1 fruit fly cellular context compared by ENCODE assay signal in genomic region chr2L:21108759-21109282, dm6.
TF ChIP-seq lines count a peak whose summit lies in the region.

No protein-coding gene starts in this region.

TF ChIP-seq in whole organism, embryonic, 481 proteins besides CTCF, POLR2A, EP300 and RAD21 (continued from another document and continues in another):
- TF ChIP-seq pan (optimal IDR thresholded peaks at IDR 0.05; lab: Kevin White, UChicago) (no peak), pan (GFP tag; optimal IDR thresholded peaks at IDR 0.05 in 1 of 2, IDR thresholded peaks at IDR 0.05 in 1 of 2) (peak in 1 of 2 experiments; percentile 27), CG6254 (GFP tag; optimal IDR thresholded peaks at IDR 0.05; lab: Kevin White, UChicago) (peak; percentile 45), CG6683 (GFP tag; optimal IDR thresholded peaks at IDR 0.05; lab: Kevin White, UChicago) (no peak), chinmo (GFP tag; IDR thresholded peaks at IDR 0.05; lab: Robert Waterston, UW; ENCODE audit: partially characterized antibody) (no peak), CG6654 (GFP tag; optimal IDR thresholded peaks at IDR 0.05; lab: Kevin White, UChicago) (no peak), dan (GFP tag; IDR thresholded peaks at IDR 0.05; lab: Robert Waterston, UW) (no peak), CG7271 (tag; optimal IDR thresholded peaks at IDR 0.05; lab: Kevin White, UChicago) (no peak), nmo (GFP tag; optimal IDR thresholded peaks at IDR 0.05; lab: Kevin White, UChicago) (peak; percentile 85), unc-4 (GFP tag; IDR thresholded peaks at IDR 0.05; lab: Robert Waterston, UW; ENCODE audit: partially characterized antibody) (no peak), CG4360 (GFP tag; IDR thresholded peaks at IDR 0.05; lab: Robert Waterston, UW) (no peak), knrl (GFP tag; IDR thresholded peaks at IDR 0.05; lab: Robert Waterston, UW; ENCODE audit: partially characterized antibody) (no peak), Bteb2 (GFP tag; optimal IDR thresholded peaks at IDR 0.05; lab: Kevin White, UChicago) (peak; percentile 29), CoRest (tag; optimal IDR thresholded peaks at IDR 0.05; lab: Kevin White, UChicago) (peak; percentile 75), Dfd (GFP tag; optimal IDR thresholded peaks at IDR 0.05; lab: Kevin White, UChicago) (no peak), dysf (GFP tag; IDR thresholded peaks at IDR 0.05; lab: Robert Waterston, UW) (peak; percentile 67; the same call in 2 of the 3 replicates), nerfin-1 (tag; optimal IDR thresholded peaks at IDR 0.05; lab: Kevin White, UChicago) (peak; percentile 12), CG15269 (tag; optimal IDR thresholded peaks at IDR 0.05; lab: Kevin White, UChicago) (peak; percentile 65), Mrtf (GFP tag; IDR thresholded peaks at IDR 0.05; lab: Robert Waterston, UW) (no peak), Gug (GFP tag; IDR thresholded peaks at IDR 0.05; lab: Robert Waterston, UW) (no peak), slbo (GFP tag; IDR thresholded peaks at IDR 0.05; lab: Robert Waterston, UW) (no peak; the same call in 1 of the 2 replicates), cad (GFP tag; optimal IDR thresholded peaks at IDR 0.05; lab: Kevin White, UChicago) (no peak), MTF-1 (GFP tag; optimal IDR thresholded peaks at IDR 0.05; lab: Kevin White, UChicago; ENCODE audit: borderline replicate concordance) (peak; percentile 4), CHES-1-like (GFP tag; optimal IDR thresholded peaks at IDR 0.05; lab: Kevin White, UChicago) (peak; percentile 38), CG14667 (GFP tag; IDR thresholded peaks at IDR 0.05; lab: Robert Waterston, UW) (no peak), hb (GFP tag; IDR thresholded peaks at IDR 0.05; lab: Robert Waterston, UW; ENCODE audit: partially characterized antibody) (no peak), CG1024 (GFP tag; IDR thresholded peaks at IDR 0.05; lab: Robert Waterston, UW) (no peak), chm (GFP tag; IDR thresholded peaks at IDR 0.05; lab: Robert Waterston, UW) (no peak; the same call in 1 of the 2 replicates), Chrac-16 (GFP tag; optimal IDR thresholded peaks at IDR 0.05; lab: Kevin White, UChicago) (peak; percentile 33), CG4617 (GFP tag; optimal IDR thresholded peaks at IDR 0.05; lab: Kevin White, UChicago; ENCODE audit: borderline replicate concordance) (no peak), Ssrp (tag; optimal IDR thresholded peaks at IDR 0.05; lab: Kevin White, UChicago) (peak; percentile 78), Aef1 (GFP tag; IDR thresholded peaks at IDR 0.05; lab: Robert Waterston, UW) (0 out of 3 replicates have a peak, but pooled peaks have one; percentile 9), Hey (tag; optimal IDR thresholded peaks at IDR 0.05; lab: Kevin White, UChicago) (no peak), CG32532 (GFP tag; IDR thresholded peaks at IDR 0.05; lab: Robert Waterston, UW) (0 out of 2 replicates have a peak, but pooled peaks have one; percentile 21), yki (optimal IDR thresholded peaks at IDR 0.05; lab: Kevin White, UChicago) (no peak), CG3838 (GFP tag; optimal IDR thresholded peaks at IDR 0.05; lab: Kevin White, UChicago) (peak; percentile 41), CG2889 (GFP tag; IDR thresholded peaks at IDR 0.05; lab: Robert Waterston, UW) (no peak), Scr (GFP tag; IDR thresholded peaks at IDR 0.05; lab: Robert Waterston, UW; ENCODE audit: partially characterized antibody) (no peak), en (GFP tag; optimal IDR thresholded peaks at IDR 0.05; lab: Kevin White, UChicago) (peak; percentile 30), CG4854 (GFP tag; optimal IDR thresholded peaks at IDR 0.05; lab: Kevin White, UChicago) (peak; percentile 66), jing (GFP tag; optimal IDR thresholded peaks at IDR 0.05; lab: Kevin White, UChicago) (peak; percentile 42), CG11093 (GFP tag; IDR thresholded peaks at IDR 0.05; lab: Robert Waterston, UW) (no peak), mam (GFP tag; optimal IDR thresholded peaks at IDR 0.05; lab: Kevin White, UChicago) (no peak), CG4424 (GFP tag; optimal IDR thresholded peaks at IDR 0.05; lab: Kevin White, UChicago) (peak; percentile 40), ab (GFP tag; optimal IDR thresholded peaks at IDR 0.05; lab: Kevin White, UChicago) (peak; percentile 8), CG16813 (GFP tag; IDR thresholded peaks at IDR 0.05; lab: Robert Waterston, UW; ENCODE audit: partially characterized antibody) (no peak), btn (GFP tag; optimal IDR thresholded peaks at IDR 0.05; lab: Kevin White, UChicago) (peak; percentile 33), h (optimal IDR thresholded peaks at IDR 0.05; lab: Kevin White, UChicago) (no peak), lab (GFP tag; optimal IDR thresholded peaks at IDR 0.05; lab: Kevin White, UChicago) (peak; percentile 45), CG11247 (GFP tag; IDR thresholded peaks at IDR 0.05; lab: Robert Waterston, UW) (no peak), CG4820 (GFP tag; optimal IDR thresholded peaks at IDR 0.05; lab: Kevin White, UChicago) (peak; percentile 76), ase (GFP tag; IDR thresholded peaks at IDR 0.05; lab: Robert Waterston, UW) (no peak), CG2875 (GFP tag; optimal IDR thresholded peaks at IDR 0.05; lab: Kevin White, UChicago) (peak; percentile 57), repo (GFP tag; optimal IDR thresholded peaks at IDR 0.05; lab: Kevin White, UChicago) (no peak), slou (GFP tag; optimal IDR thresholded peaks at IDR 0.05; lab: Kevin White, UChicago) (peak; percentile 10), wor (GFP tag; IDR thresholded peaks at IDR 0.05; lab: Robert Waterston, UW) (no peak), crol (GFP tag; IDR thresholded peaks at IDR 0.05; lab: Robert Waterston, UW) (no peak), Hmr (GFP tag; optimal IDR thresholded peaks at IDR 0.05; lab: Kevin White, UChicago) (peak; percentile 49), wdn (GFP tag; IDR thresholded peaks at IDR 0.05; lab: Robert Waterston, UW) (no peak), CG2116 (GFP tag; optimal IDR thresholded peaks at IDR 0.05; lab: Kevin White, UChicago) (peak; percentile 28), CG12071 (GFP tag; optimal IDR thresholded peaks at IDR 0.05; lab: Kevin White, UChicago) (no peak), CG34224 (GFP tag; IDR thresholded peaks at IDR 0.05; lab: Robert Waterston, UW; ENCODE audit: partially characterized antibody) (no peak), CkIIα-i1 (GFP tag; IDR thresholded peaks at IDR 0.05; lab: Robert Waterston, UW) (no peak), ssp (GFP tag; IDR thresholded peaks at IDR 0.05; lab: Robert Waterston, UW) (no peak), Bgb (GFP tag; IDR thresholded peaks at IDR 0.05; lab: Robert Waterston, UW; ENCODE audit: partially characterized antibody) (no peak), bowl (GFP tag; IDR thresholded peaks at IDR 0.05; lab: Robert Waterston, UW) (no peak), CG8290 (GFP tag; optimal IDR thresholded peaks at IDR 0.05; lab: Kevin White, UChicago) (peak; percentile 67), CG8290 (tag; optimal IDR thresholded peaks at IDR 0.05; lab: Kevin White, UChicago) (peak; percentile 2 to 60), ara (GFP tag; IDR thresholded peaks at IDR 0.05; lab: Robert Waterston, UW) (peak; percentile 64; the same call in 1 of the 2 replicates), ato (GFP tag; IDR thresholded peaks at IDR 0.05; lab: Robert Waterston, UW; ENCODE audit: partially characterized antibody) (no peak), NC2α (GFP tag; optimal IDR thresholded peaks at IDR 0.05; lab: Kevin White, UChicago) (peak; percentile 47), caup (GFP tag; optimal IDR thresholded peaks at IDR 0.05; lab: Kevin White, UChicago; ENCODE audit: severe bottlenecking) (no peak), gcm2 (GFP tag; optimal IDR thresholded peaks at IDR 0.05; lab: Kevin White, UChicago) (no peak), twi (tag; optimal IDR thresholded peaks at IDR 0.05; lab: Kevin White, UChicago) (peak; percentile 86), HLH4C (GFP tag; IDR thresholded peaks at IDR 0.05; lab: Robert Waterston, UW; ENCODE audit: partially characterized antibody) (no peak), HmgZ (tag; optimal IDR thresholded peaks at IDR 0.05; lab: Kevin White, UChicago) (no peak), CG10431 (GFP tag; optimal IDR thresholded peaks at IDR 0.05; lab: Kevin White, UChicago) (no peak), CG17328 (GFP tag; IDR thresholded peaks at IDR 0.05; lab: Robert Waterston, UW) (peak; percentile 43; the same call in 1 of the 2 replicates), shn (GFP tag; optimal IDR thresholded peaks at IDR 0.05; lab: Kevin White, UChicago) (peak; percentile 65), pita (GFP tag; optimal IDR thresholded peaks at IDR 0.05; lab: Kevin White, UChicago) (no peak), mld (GFP tag; IDR thresholded peaks at IDR 0.05; lab: Robert Waterston, UW; ENCODE audit: partially characterized antibody) (no peak), D (optimal IDR thresholded peaks at IDR 0.05; lab: Kevin White, UChicago) (no peak), D (GFP tag; optimal IDR thresholded peaks at IDR 0.05; lab: Kevin White, UChicago) (peak; percentile 60), kay (GFP tag; optimal IDR thresholded peaks at IDR 0.05; lab: Kevin White, UChicago) (no peak), CG10654 (GFP tag; optimal IDR thresholded peaks at IDR 0.05; lab: Kevin White, UChicago) (peak; percentile 41), Stat92E (GFP tag; optimal IDR thresholded peaks at IDR 0.05; lab: Kevin White, UChicago) (no peak), danr (GFP tag; IDR thresholded peaks at IDR 0.05; lab: Robert Waterston, UW) (no peak), vvl (GFP tag; IDR thresholded peaks at IDR 0.05; lab: Robert Waterston, UW) (peak; percentile 76), br (optimal IDR thresholded peaks at IDR 0.05; lab: Kevin White, UChicago) (no peak), CG30020 (tag; optimal IDR thresholded peaks at IDR 0.05; lab: Kevin White, UChicago) (peak; percentile 44), CG13624 (GFP tag; optimal IDR thresholded peaks at IDR 0.05; lab: Kevin White, UChicago) (peak; percentile 19), abd-A (tag; optimal IDR thresholded peaks at IDR 0.05; lab: Kevin White, UChicago) (no peak), Optix (GFP tag; IDR thresholded peaks at IDR 0.05; lab: Robert Waterston, UW) (no peak), CG2712 (tag; optimal IDR thresholded peaks at IDR 0.05; lab: Kevin White, UChicago) (peak; percentile 76), Six4 (GFP tag; optimal IDR thresholded peaks at IDR 0.05; lab: Kevin White, UChicago) (no peak), zfh2 (GFP tag; optimal IDR thresholded peaks at IDR 0.05; lab: Kevin White, UChicago) (peak; percentile 6), CG42726 (GFP tag; IDR thresholded peaks at IDR 0.05; lab: Robert Waterston, UW; ENCODE audit: partially characterized antibody) (no peak), Adf1 (GFP tag; IDR thresholded peaks at IDR 0.05; lab: Robert Waterston, UW) (no peak), emc (GFP tag; optimal IDR thresholded peaks at IDR 0.05; lab: Kevin White, UChicago) (no peak), CG6272 (GFP tag; IDR thresholded peaks at IDR 0.05; lab: Robert Waterston, UW) (no peak), Ada2b (GFP tag; IDR thresholded peaks at IDR 0.05; lab: Robert Waterston, UW) (peak; percentile 66), CG10366 (GFP tag; IDR thresholded peaks at IDR 0.05; lab: Robert Waterston, UW) (peak; percentile 50; the same call in 1 of the 2 replicates), C15 (GFP tag; IDR thresholded peaks at IDR 0.05; lab: Robert Waterston, UW) (0 out of 3 replicates have a peak, but pooled peaks have one; percentile 54), az2 (GFP tag; optimal IDR thresholded peaks at IDR 0.05; lab: Kevin White, UChicago) (peak; percentile 71), CG18619 (GFP tag; optimal IDR thresholded peaks at IDR 0.05; lab: Kevin White, UChicago) (peak; percentile 52), slp2 (GFP tag; optimal IDR thresholded peaks at IDR 0.05; lab: Kevin White, UChicago) (no peak), nerfin-2 (GFP tag; IDR thresholded peaks at IDR 0.05; lab: Robert Waterston, UW; ENCODE audit: partially characterized antibody) (no peak), CG10462 (GFP tag; optimal IDR thresholded peaks at IDR 0.05; lab: Kevin White, UChicago) (peak; percentile 39), CG1647 (GFP tag; optimal IDR thresholded peaks at IDR 0.05; lab: Kevin White, UChicago) (no peak), dpn (GFP tag; optimal IDR thresholded peaks at IDR 0.05; lab: Kevin White, UChicago) (peak; percentile 4 to 29), Eip74EF (GFP tag; optimal IDR thresholded peaks at IDR 0.05; lab: Kevin White, UChicago) (peak in 1 of 2 experiments; percentile 73), CG2129 (GFP tag; IDR thresholded peaks at IDR 0.05; lab: Robert Waterston, UW; ENCODE audit: partially characterized antibody) (no peak), stwl (tag; optimal IDR thresholded peaks at IDR 0.05; lab: Kevin White, UChicago) (no peak), bigmax (GFP tag; optimal IDR thresholded peaks at IDR 0.05; lab: Kevin White, UChicago) (no peak), org-1 (GFP tag; optimal IDR thresholded peaks at IDR 0.05; lab: Kevin White, UChicago) (peak; percentile 21), E2f1 (GFP tag; IDR thresholded peaks at IDR 0.05; lab: Robert Waterston, UW) (0 out of 2 replicates have a peak, but pooled peaks have one; percentile 32), psq (GFP tag; optimal IDR thresholded peaks at IDR 0.05; lab: Kevin White, UChicago) (no peak), Neu2 (GFP tag; optimal IDR thresholded peaks at IDR 0.05; lab: Kevin White, UChicago; ENCODE audit: borderline replicate concordance) (no peak), CG11695 (GFP tag; IDR thresholded peaks at IDR 0.05; lab: Robert Waterston, UW) (0 out of 3 replicates have a peak, but pooled peaks have one; percentile 10), HLHmδ (GFP tag; optimal IDR thresholded peaks at IDR 0.05; lab: Kevin White, UChicago) (no peak), gsb-n (tag; optimal IDR thresholded peaks at IDR 0.05; lab: Kevin White, UChicago) (peak; percentile 43), vnd (GFP tag; IDR thresholded peaks at IDR 0.05; lab: Robert Waterston, UW; ENCODE audit: partially characterized antibody) (no peak), aop (GFP tag; IDR thresholded peaks at IDR 0.05; lab: Robert Waterston, UW) (no peak), Spps (tag; optimal IDR thresholded peaks at IDR 0.05; lab: Kevin White, UChicago) (peak; percentile 37), CG4282 (GFP tag; optimal IDR thresholded peaks at IDR 0.05; lab: Kevin White, UChicago) (no peak), maf-S (GFP tag; optimal IDR thresholded peaks at IDR 0.05; lab: Kevin White, UChicago) (peak; percentile 36), CG12155 (GFP tag; optimal IDR thresholded peaks at IDR 0.05; lab: Kevin White, UChicago) (no peak), Nf-YB (GFP tag; optimal IDR thresholded peaks at IDR 0.05; lab: Kevin White, UChicago) (no peak), sd (tag; optimal IDR thresholded peaks at IDR 0.05; lab: Kevin White, UChicago) (no peak), E2f2 (GFP tag; IDR thresholded peaks at IDR 0.05; lab: Robert Waterston, UW) (peak; percentile 25; the same call in 1 of the 2 replicates)
